Worm (Caenorhabditis elegans) whole organism, L3 larva: Measurements from ENCODE around the gene F22E5.9.

ENCODE experiments used
- elt-1 ChIP-seq: fragments of 150-350 bp; optimal IDR thresholded peaks from 2 replicates; lab custom pipeline; 2014; ENCODE audit warnings: missing biosample characterization, missing genetic modification characterization
- fkh-10 ChIP-seq: sonication (generic microtip); optimal IDR thresholded peaks from 2 replicates; lab custom pipeline; 2017; ENCODE audit warnings: missing biosample characterization, missing genetic modification reagents, missing genetic modification characterization
- jun-1 ChIP-seq: fragments of 150-350 bp; optimal IDR thresholded peaks from 2 replicates; lab custom pipeline; 2014; ENCODE audit warnings: missing biosample characterization, missing genetic modification reagents, missing genetic modification characterization
- lin-15B ChIP-seq: fragments of 150-350 bp; optimal IDR thresholded peaks from 2 replicates; lab custom pipeline; 2014; ENCODE audit warnings: missing biosample characterization, missing genetic modification characterization
- nhr-237 ChIP-seq: fragments of 150-350 bp; optimal IDR thresholded peaks from 2 replicates; lab custom pipeline; 2014; ENCODE audit warnings: missing biosample characterization, missing genetic modification characterization
- nhr-77 ChIP-seq: fragments of 150-350 bp; optimal IDR thresholded peaks from 2 replicates; lab custom pipeline; 2014; ENCODE audit warnings: missing biosample characterization, missing genetic modification characterization
- pha-4 ChIP-seq: fragments of 150-350 bp; optimal IDR thresholded peaks from 2 replicates; lab custom pipeline; 2014; ENCODE audit warnings: missing biosample characterization, missing genetic modification reagents, missing genetic modification characterization
- unc-62 ChIP-seq: fragments of 150-350 bp; sonication (generic microtip); optimal IDR thresholded peaks from 4 replicates; lab custom pipeline; 2014; ENCODE audit warnings: missing biosample characterization, missing genetic modification reagents, missing genetic modification characterization
- zag-1 ChIP-seq: fragments of 150-350 bp; optimal IDR thresholded peaks from 2 replicates; lab custom pipeline; 2014; ENCODE audit warnings: missing biosample characterization, missing genetic modification characterization
- ztf-11 ChIP-seq: fragments of 150-350 bp; optimal IDR thresholded peaks from 2 replicates; lab custom pipeline; 2014; ENCODE audit warnings: missing biosample characterization, missing genetic modification characterization

DNA sequence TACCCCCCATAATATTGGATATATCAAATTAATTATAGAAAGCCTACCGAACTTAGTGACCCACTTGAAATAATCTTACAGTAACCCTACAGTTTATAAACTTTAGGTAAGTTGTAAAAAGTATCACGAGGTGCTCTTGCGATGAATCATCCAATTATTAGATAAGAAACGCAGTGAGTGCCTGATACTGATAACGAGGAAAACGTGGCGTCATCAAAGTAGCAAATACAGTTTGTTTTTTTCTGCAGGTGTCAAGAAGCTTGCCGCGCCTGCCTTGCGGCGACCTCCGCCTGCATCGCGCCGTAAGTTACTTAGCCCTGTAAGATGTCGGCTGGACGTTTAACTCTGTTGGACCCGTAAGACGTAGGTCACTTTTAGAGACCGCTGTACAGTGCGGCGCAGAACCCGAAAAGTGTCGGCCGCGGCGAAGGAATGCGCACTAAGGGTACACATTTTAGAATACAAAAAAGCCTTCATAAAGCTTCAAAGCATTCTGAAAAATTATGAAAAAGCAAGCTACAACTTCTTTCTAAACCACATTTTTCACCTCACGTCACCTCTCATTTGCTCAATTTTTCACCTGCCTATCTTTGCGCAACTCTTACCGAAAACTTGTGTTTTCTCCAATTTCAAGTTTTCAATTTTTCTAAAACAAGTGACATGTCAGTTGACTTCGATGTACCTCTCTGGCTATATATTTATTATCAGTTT is 27.8 kb upstream of the F22E5.9 start, which contains the start of gene sri-38:
- no peak for TF ChIP-seq lin-15B
- TF ChIP-seq elt-1: no peak
- no peak for TF ChIP-seq fkh-10 (GFP tag; lab: Kevin White, UChicago)
- TF ChIP-seq nhr-77 (tag; lab: Kevin White, UChicago): no peak
- TF ChIP-seq pha-4 (tag; lab: Kevin White, UChicago): no peak
- no peak for TF ChIP-seq nhr-237
- TF ChIP-seq unc-62 (GFP tag; lab: Kevin White, UChicago): no peak
- no peak for TF ChIP-seq ztf-11
- TF ChIP-seq jun-1 (tag; lab: Kevin White, UChicago): peak; percentile 55
- no peak for TF ChIP-seq zag-1 (tag; lab: Kevin White, UChicago)
